Worm (Caenorhabditis elegans) whole organism, L4 larva: Measurements from ENCODE around the gene slcf-1.

ENCODE experiments used
- R02D3.7 ChIP-seq: fragments of 150-350 bp; sonication (generic microtip); optimal IDR thresholded peaks from 3 replicates; lab custom pipeline; 2014; ENCODE audit warnings: missing biosample characterization, missing genetic modification characterization
- ZK546.5 ChIP-seq, 2 experiments: sonication (generic microtip); optimal IDR thresholded peaks; 2 replicates each; lab custom pipeline; 2017; ENCODE audit warnings: missing biosample characterization in 2 of 2, missing genetic modification characterization in 2 of 2
- aha-1 ChIP-seq: fragments of 150-350 bp; peaks from one replicate; lab custom pipeline; 2014; ENCODE audit warnings: missing biosample characterization, missing genetic modification characterization
- ama-1 ChIP-seq: fragments of 150-350 bp; optimal IDR thresholded peaks from 2 replicates; lab custom pipeline; 2014; ENCODE audit warnings: inconsistent platforms, mixed read lengths
- ceh-20 ChIP-seq: fragments of 200-800 bp; sonication (Bioruptor generic); IDR thresholded peaks from 2 replicates; pipeline ENCODE4 v1.3.6; 2022; ENCODE audit warnings: missing genetic modification reagents, missing genetic modification characterization, missing compliant biosample characterization
- cey-2 ChIP-seq: sonication (generic microtip); optimal IDR thresholded peaks from 3 replicates; lab custom pipeline; 2017; ENCODE audit warnings: missing genetic modification characterization, mild to moderate bottlenecking, missing compliant biosample characterization, antibody characterized with exemption, borderline replicate concordance; ENCODE audit not compliant: insufficient read depth
- ctbp-1 ChIP-seq: fragments of 200-800 bp; sonication (Bioruptor generic); IDR thresholded peaks from 2 replicates; pipeline ENCODE4 v1.3.6; 2022; ENCODE audit warnings: missing genetic modification reagents, missing genetic modification characterization, missing compliant biosample characterization
- dmd-8 ChIP-seq: fragments of 200-800 bp; sonication (Bioruptor generic); IDR thresholded peaks from 2 replicates; pipeline ENCODE4 v1.3.6; 2022; ENCODE audit warnings: missing genetic modification characterization, missing compliant biosample characterization
- dmd-9 ChIP-seq: fragments of 200-800 bp; sonication (Bioruptor generic); IDR thresholded peaks from 2 replicates; pipeline ENCODE4 v1.3.6; 2022; ENCODE audit warnings: missing genetic modification reagents, missing genetic modification characterization, missing compliant biosample characterization
- dve-1 ChIP-seq: sonication (generic microtip); optimal IDR thresholded peaks from 2 replicates; lab custom pipeline; 2017; ENCODE audit warnings: antibody characterized with exemption, mild to moderate bottlenecking, missing genetic modification characterization, missing compliant biosample characterization; ENCODE audit not compliant: insufficient read depth
- egl-43 ChIP-seq: fragments of 200-800 bp; sonication (Bioruptor generic); IDR thresholded peaks from 2 replicates; pipeline ENCODE4 v1.3.6; 2022; ENCODE audit warnings: missing genetic modification reagents, missing genetic modification characterization, missing compliant biosample characterization
- hlh-11 ChIP-seq: fragments of 200-800 bp; sonication (Bioruptor generic); optimal IDR thresholded peaks from 2 replicates; lab custom pipeline; 2018; ENCODE audit warnings: mild to moderate bottlenecking, missing genetic modification characterization, missing compliant biosample characterization
- lin-15B ChIP-seq: fragments of 150-350 bp; sonication (generic microtip); optimal IDR thresholded peaks from 3 replicates; lab custom pipeline; 2014; ENCODE audit warnings: missing biosample characterization, missing genetic modification characterization
- lsy-2 ChIP-seq, 2 experiments: fragments of 150-350 bp in 1 of 2; sonication (generic microtip) in 1 of 2; optimal IDR thresholded peaks; 2 replicates each; lab custom pipeline; 2014 to 2017; ENCODE audit warnings: missing biosample characterization in 2 of 2, missing genetic modification characterization in 2 of 2
- mdl-1 ChIP-seq, 2 experiments: fragments of 150-350 bp in 1 of 2; sonication (generic microtip) in 1 of 2; optimal IDR thresholded peaks; 2 replicates each; lab custom pipeline; 2014 to 2017; ENCODE audit warnings: missing biosample characterization in 2 of 2, missing genetic modification characterization in 2 of 2
- mep-1 ChIP-seq: fragments of 150-350 bp; sonication (generic microtip); optimal IDR thresholded peaks from 3 replicates; lab custom pipeline; 2014; ENCODE audit warnings: missing biosample characterization, missing genetic modification characterization
- mxl-2 ChIP-seq: fragments of 200-800 bp; sonication (Bioruptor generic); conservative IDR thresholded peaks from 2 replicates; pipeline ENCODE4 v1.3.6; 2022; ENCODE audit warnings: missing genetic modification reagents, missing genetic modification characterization, missing compliant biosample characterization
- mxl-3 ChIP-seq: fragments of 200-800 bp; sonication (Bioruptor generic); optimal IDR thresholded peaks from 2 replicates; lab custom pipeline; 2018; ENCODE audit warnings: mild to moderate bottlenecking, missing genetic modification characterization, missing compliant biosample characterization
- nhr-28 ChIP-seq: fragments of 150-350 bp; optimal IDR thresholded peaks from 2 replicates; lab custom pipeline; 2014; ENCODE audit warnings: missing biosample characterization, missing genetic modification characterization
- nhr-76 ChIP-seq: fragments of 150-350 bp; optimal IDR thresholded peaks from 2 replicates; lab custom pipeline; 2014; ENCODE audit warnings: missing biosample characterization, missing genetic modification characterization
- php-3 ChIP-seq: fragments of 200-800 bp; sonication (Bioruptor generic); IDR thresholded peaks from 2 replicates; pipeline ENCODE4 v1.3.6; 2022; ENCODE audit warnings: missing genetic modification reagents, missing genetic modification characterization, missing compliant biosample characterization
- pqm-1 ChIP-seq: sonication (generic microtip); optimal IDR thresholded peaks from 2 replicates; lab custom pipeline; 2017; ENCODE audit warnings: missing biosample characterization, missing genetic modification characterization
- snpc-1.2 ChIP-seq: fragments of 200-800 bp; sonication (Bioruptor generic); IDR thresholded peaks from 2 replicates; pipeline ENCODE4 v1.3.6; 2022; ENCODE audit warnings: missing genetic modification reagents, missing genetic modification characterization, missing compliant biosample characterization
- snpc-4 ChIP-seq: fragments of 150-350 bp; optimal IDR thresholded peaks from 2 replicates; lab custom pipeline; 2014; ENCODE audit warnings: missing biosample characterization, missing genetic modification characterization
- tra-1 ChIP-seq: fragments of 200-800 bp; sonication (Bioruptor generic); IDR thresholded peaks from 2 replicates; pipeline ENCODE4 v1.3.6; 2022; ENCODE audit warnings: missing genetic modification reagents, missing genetic modification characterization, missing compliant biosample characterization
- unc-39 ChIP-seq: sonication (generic microtip); optimal IDR thresholded peaks from 2 replicates; lab custom pipeline; 2017; ENCODE audit warnings: missing biosample characterization, missing genetic modification characterization
- unc-62 ChIP-seq, 3 experiments: fragments of 150-350 bp in 1 of 3; sonication (generic microtip); optimal IDR thresholded peaks in 2 of 3; peaks in 1 of 3; 1 replicate in 1 of 3; 2 replicates in 2 of 3; lab custom pipeline; 2014 to 2017; ENCODE audit warnings: missing biosample characterization in 3 of 3, missing genetic modification characterization in 3 of 3, missing genetic modification reagents in 3 of 3, missing genotype in 1 of 3
- vab-7 ChIP-seq: fragments of 200-800 bp; sonication (Bioruptor generic); IDR thresholded peaks from 2 replicates; pipeline ENCODE4 v1.3.6; 2022; ENCODE audit warnings: missing genetic modification reagents, missing genetic modification characterization, missing compliant biosample characterization
- ztf-7 ChIP-seq: fragments of 150-350 bp; optimal IDR thresholded peaks from 2 replicates; lab custom pipeline; 2014; ENCODE audit warnings: missing biosample characterization, missing genetic modification characterization

Gene slcf-1

DNA sequence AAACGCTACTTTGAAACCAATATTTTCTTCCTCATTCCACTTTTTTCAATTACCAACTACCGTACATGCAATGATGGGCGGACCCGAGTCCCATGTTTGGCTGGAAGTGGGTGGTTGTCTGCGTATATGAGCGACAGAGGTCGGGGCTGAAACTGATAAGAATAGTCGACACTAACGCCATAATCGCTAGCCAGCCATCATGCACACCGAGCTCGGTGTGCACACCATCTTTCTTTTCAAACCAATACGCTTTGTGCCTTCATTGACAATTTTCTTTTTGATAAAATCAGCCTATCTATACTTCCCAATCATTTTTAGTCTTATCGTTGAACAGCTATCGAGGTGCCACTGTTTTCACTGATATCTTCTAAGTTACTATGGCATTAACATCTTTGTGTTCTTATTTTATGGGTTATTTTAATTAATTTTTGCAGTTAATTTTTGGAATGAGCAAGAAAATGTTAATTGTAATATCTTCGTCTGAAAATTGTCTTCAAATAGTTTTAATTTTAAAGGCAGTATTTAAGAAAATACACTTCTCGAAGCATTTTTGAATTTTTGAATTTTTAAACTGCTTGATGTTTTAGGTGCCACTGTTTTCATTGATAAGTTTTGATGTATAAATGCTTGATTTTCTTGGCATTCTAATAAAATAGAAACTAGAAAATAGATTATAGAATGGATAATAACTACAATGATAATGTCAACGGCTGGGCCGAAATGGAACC is 48.4 kb upstream of the slcf-1 start, which contains the start of gene elt-2 (continued):
- TF ChIP-seq mep-1 (peak; percentile 20), tra-1 (GFP tag; lab: Robert Waterston, UW) (peak; percentile 96), ama-1 (no peak), unc-39 (tag; lab: Kevin White, UChicago) (no peak), dmd-8 (GFP tag; lab: Robert Waterston, UW) (no peak), dve-1 (tag; lab: Kevin White, UChicago) (peak; percentile 90), php-3 (peak; percentile 89), mxl-2 (GFP tag; lab: Robert Waterston, UW) (0 out of 2 replicates have a peak, but pooled peaks have one; percentile 20), mxl-3 (GFP tag; lab: Kevin White, UChicago) (peak; percentile 15)

ce11 chrX:10482272-10482671 is 46.8 kb upstream of the slcf-1 start:
- TF ChIP-seq aha-1 (peak; percentile 85), mep-1 (no peak)

DNA sequence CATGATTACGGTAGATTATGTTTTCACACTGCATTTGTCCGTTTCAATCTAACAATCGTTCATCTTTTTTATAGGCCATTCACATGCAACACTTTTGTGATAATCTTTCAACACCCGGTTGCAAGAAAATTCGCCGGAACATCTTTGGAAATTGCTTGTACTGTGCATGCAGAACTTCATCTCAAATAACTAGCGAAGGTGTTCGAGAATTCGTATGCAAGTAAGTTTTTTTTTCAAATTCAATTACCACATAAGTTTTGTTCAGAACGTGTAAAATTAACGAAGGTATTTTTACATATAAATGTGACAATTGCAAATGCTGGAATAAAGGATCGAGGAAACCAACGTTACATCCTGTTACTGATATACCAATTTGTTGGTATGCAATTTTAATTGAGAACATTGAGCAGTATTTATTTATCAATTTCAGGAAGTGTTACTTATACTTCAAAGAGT is 43.8 kb upstream of the slcf-1 start, which contains the start of gene C33D3.3:
C33D3.3 (plus strand) TSS at position 51 of the 456 bp plus-strand sequence.
- TF ChIP-seq ceh-20 (GFP tag; lab: Robert Waterston, UW) (no peak), lin-15B (tag; lab: Kevin White, UChicago) (no peak), nhr-76 (no peak), ZK546.5 (tag; optimal IDR thresholded peaks at IDR 0.05; lab: Kevin White, UChicago) (no peak), dve-1 (tag; lab: Kevin White, UChicago) (no peak), mxl-2 (GFP tag; lab: Robert Waterston, UW) (no peak), mdl-1 (tag; optimal IDR thresholded peaks at IDR 0.05; lab: Kevin White, UChicago) (no peak), vab-7 (GFP tag; lab: Robert Waterston, UW) (no peak), unc-62 (GFP tag; optimal IDR thresholded peaks at IDR 0.05 in 1 of 2; lab: Kevin White, UChicago) (peak in 1 of 2 experiments; percentile 63), unc-62 (tag; optimal IDR thresholded peaks at IDR 0.05; lab: Kevin White, UChicago) (no peak), aha-1 (peak; percentile 95), egl-43 (GFP tag; lab: Robert Waterston, UW) (no peak)

- no peak for TF ChIP-seq snpc-1.2
- no peak for TF ChIP-seq ztf-7 (tag; lab: Kevin White, UChicago)
- no peak for TF ChIP-seq unc-62 (GFP tag; optimal IDR thresholded peaks at IDR 0.05 in 1 of 2; lab: Kevin White, UChicago)
- TF ChIP-seq unc-62 (tag; optimal IDR thresholded peaks at IDR 0.05; lab: Kevin White, UChicago), result no peak
- TF ChIP-seq snpc-4 (tag; lab: Kevin White, UChicago), result no peak
Measured at ce11 chrX:10488763-10489162, 40.3 kb upstream of the slcf-1 start, which contains the start of gene C33D3.4. C33D3.4 (plus strand) TSS chrX:10489063.

- TF ChIP-seq pqm-1 (tag; lab: Kevin White, UChicago) (no peak), nhr-28 (no peak), dmd-9 (GFP tag; lab: Robert Waterston, UW) (no peak), lsy-2 (tag; optimal IDR thresholded peaks at IDR 0.05; lab: Kevin White, UChicago) (no peak), hlh-11 (no peak), cey-2 (tag; lab: Kevin White, UChicago) (no peak), ctbp-1 (no peak), unc-62 (GFP tag; optimal IDR thresholded peaks at IDR 0.05 in 1 of 2; lab: Kevin White, UChicago) (no peak), unc-62 (tag; optimal IDR thresholded peaks at IDR 0.05; lab: Kevin White, UChicago) (no peak), R02D3.7 (no peak), vab-7 (GFP tag; lab: Robert Waterston, UW) (no peak)
Measured at ce11 chrX:10491044-10491443, 38.0 kb upstream of the slcf-1 start, which contains the start of gene C33D3.5. C33D3.5 (plus strand) TSS chrX:10491344.
